Fruit fly (Drosophila melanogaster) whole organism, embryonic: ENCODE results near the gene CG6569.

ENCODE experiments used
- BtbVII ChIP-seq: fragments of 200-800 bp; sonication (Bioruptor generic); optimal IDR thresholded peaks from 3 replicates; lab custom pipeline; 2017; ENCODE audit warnings: missing biosample characterization, mild to moderate bottlenecking, missing genetic modification characterization
- CG10274 ChIP-seq: fragments of 200-800 bp; sonication (Bioruptor generic); optimal IDR thresholded peaks from 3 replicates; lab custom pipeline; 2017; ENCODE audit warnings: missing biosample characterization, mild to moderate bottlenecking, missing genetic modification characterization
- CG10462 ChIP-seq: fragments of 200-800 bp; sonication (Bioruptor generic); optimal IDR thresholded peaks from 2 replicates; lab custom pipeline; 2016; ENCODE audit warnings: missing biosample characterization, missing genetic modification characterization
- CG10654 ChIP-seq: fragments of 200-800 bp; sonication (Bioruptor generic); optimal IDR thresholded peaks from 2 replicates; lab custom pipeline; 2016; ENCODE audit warnings: missing biosample characterization, missing genetic modification characterization
- CG12219 ChIP-seq: fragments of 200-800 bp; sonication (Bioruptor generic); optimal IDR thresholded peaks from 3 replicates; lab custom pipeline; 2018; ENCODE audit warnings: missing biosample characterization, mild to moderate bottlenecking, missing genetic modification characterization
- CG13296 ChIP-seq: fragments of 200-800 bp; sonication (Bioruptor generic); optimal IDR thresholded peaks from 3 replicates; lab custom pipeline; 2018; ENCODE audit warnings: missing biosample characterization, mild to moderate bottlenecking, missing genetic modification characterization
- CG15011 ChIP-seq: fragments of 200-800 bp; sonication (Bioruptor generic); optimal IDR thresholded peaks from 3 replicates; lab custom pipeline; 2018; ENCODE audit warnings: missing biosample characterization, mild to moderate bottlenecking, missing genetic modification characterization
- CG16813 ChIP-seq: fragments of 200-800 bp; sonication (Bioruptor generic); IDR thresholded peaks from 3 replicates; pipeline ENCODE4 v1.3.6; 2022; ENCODE audit warnings: missing biosample characterization, missing genetic modification characterization; ENCODE audit not compliant: partially characterized antibody
- CG18764 ChIP-seq: fragments of 200-800 bp; sonication (Bioruptor generic); optimal IDR thresholded peaks from 3 replicates; lab custom pipeline; 2016; ENCODE audit warnings: missing biosample characterization, missing genetic modification characterization
- CG4424 ChIP-seq: fragments of 200-800 bp; sonication (Bioruptor generic); optimal IDR thresholded peaks from 3 replicates; lab custom pipeline; 2016; ENCODE audit warnings: missing biosample characterization, missing genetic modification characterization
- CG4707 ChIP-seq: fragments of 200-800 bp; sonication (Bioruptor generic); optimal IDR thresholded peaks from 2 replicates; lab custom pipeline; 2018; ENCODE audit warnings: missing biosample characterization, mild to moderate bottlenecking, missing genetic modification characterization, moderate library complexity
- CG6765 ChIP-seq: fragments of 200-800 bp; sonication (Bioruptor generic); optimal IDR thresholded peaks from 3 replicates; lab custom pipeline; 2017; ENCODE audit warnings: missing biosample characterization, mild to moderate bottlenecking, missing genetic modification characterization
- CG8290 ChIP-seq, 3 experiments: fragments of 200-800 bp; sonication (Bioruptor generic); optimal IDR thresholded peaks; 2 replicates each; lab custom pipeline; 2016 to 2019; ENCODE audit warnings: missing biosample characterization in 3 of 3, missing genetic modification characterization in 3 of 3, mild to moderate bottlenecking in 2 of 3, moderate library complexity in 1 of 3
- CG9817 ChIP-seq: fragments of 200-800 bp; sonication (Bioruptor generic); optimal IDR thresholded peaks from 2 replicates; lab custom pipeline; 2018; ENCODE audit warnings: missing biosample characterization, mild to moderate bottlenecking, missing genetic modification characterization, moderate library complexity
- D ChIP-seq, 2 experiments: fragments of 200-800 bp in 1 of 2; fragments of >200 bp in 1 of 2; sonication (Bioruptor generic) in 1 of 2; optimal IDR thresholded peaks; 2 replicates in 1 of 2; 3 replicates in 1 of 2; lab custom pipeline; 2017; ENCODE audit warnings: mild to moderate bottlenecking in 1 of 2, missing biosample characterization in 1 of 2, missing genetic modification characterization in 1 of 2, missing genetic modification reagents in 1 of 2
- Dad ChIP-seq: fragments of 200-800 bp; sonication (Bioruptor generic); optimal IDR thresholded peaks from 3 replicates; lab custom pipeline; 2016; ENCODE audit warnings: missing biosample characterization, missing genetic modification characterization
- Dfd ChIP-seq, 2 experiments: fragments of >200 bp; optimal IDR thresholded peaks; 2 replicates each; lab custom pipeline; 2017; ENCODE audit warnings: missing biosample characterization in 2 of 2, missing genetic modification characterization in 2 of 2
- Doc3 ChIP-seq: fragments of 200-800 bp; sonication (Bioruptor generic); IDR thresholded peaks from 3 replicates; pipeline ENCODE4 v1.3.6; 2022; ENCODE audit warnings: missing biosample characterization, missing genetic modification characterization; ENCODE audit not compliant: partially characterized antibody
- Fer1 ChIP-seq: fragments of 200-800 bp; sonication (Bioruptor generic); optimal IDR thresholded peaks from 2 replicates; lab custom pipeline; 2017; ENCODE audit warnings: missing biosample characterization, mild to moderate bottlenecking, missing genetic modification characterization
- Gug ChIP-seq: fragments of 200-800 bp; sonication (Bioruptor generic); IDR thresholded peaks from 4 replicates; pipeline ENCODE4 v1.3.6; 2022; ENCODE audit warnings: missing biosample characterization, missing genetic modification characterization
- Hsf ChIP-seq: fragments of 200-800 bp; sonication (Bioruptor generic); optimal IDR thresholded peaks from 3 replicates; lab custom pipeline; 2016; ENCODE audit warnings: missing biosample characterization, missing genetic modification characterization
- Kr ChIP-seq: fragments of 200-800 bp; sonication (Bioruptor generic); optimal IDR thresholded peaks from 2 replicates; lab custom pipeline; 2017; ENCODE audit warnings: missing biosample characterization, mild to moderate bottlenecking, missing genetic modification characterization
- Max ChIP-seq: fragments of 200-800 bp; sonication (Bioruptor generic); optimal IDR thresholded peaks from 2 replicates; lab custom pipeline; 2016; ENCODE audit warnings: missing biosample characterization, mild to moderate bottlenecking, missing genetic modification characterization
- Med ChIP-seq: fragments of 200-800 bp; sonication (Bioruptor generic); peaks from one replicate; lab custom pipeline; 2016; ENCODE audit warnings: missing biosample characterization, missing genetic modification characterization, mild to moderate bottlenecking, inconsistent platforms, moderate library complexity
- Mes4 ChIP-seq: fragments of 200-800 bp; sonication (Bioruptor generic); optimal IDR thresholded peaks from 2 replicates; lab custom pipeline; 2016; ENCODE audit warnings: missing biosample characterization, missing genetic modification characterization
- Sox102F ChIP-seq: fragments of 200-800 bp; sonication (Bioruptor generic); optimal IDR thresholded peaks from 2 replicates; lab custom pipeline; 2018; ENCODE audit warnings: missing biosample characterization, mild to moderate bottlenecking, missing genetic modification characterization, moderate library complexity
- Sry-β ChIP-seq: fragments of 200-800 bp; sonication (Bioruptor generic); optimal IDR thresholded peaks from 2 replicates; lab custom pipeline; 2018; ENCODE audit warnings: missing biosample characterization, mild to moderate bottlenecking, missing genetic modification characterization, moderate library complexity
- Sry-δ ChIP-seq: fragments of 200-800 bp; sonication (Bioruptor generic); optimal IDR thresholded peaks from 2 replicates; lab custom pipeline; 2016; ENCODE audit warnings: missing biosample characterization, missing genetic modification characterization
- Vsx1 ChIP-seq: fragments of 200-800 bp; sonication (Bioruptor generic); optimal IDR thresholded peaks from 2 replicates; lab custom pipeline; 2017; ENCODE audit warnings: missing biosample characterization, mild to moderate bottlenecking, missing genetic modification characterization, missing genetic modification reagents
- abd-A ChIP-seq: fragments of 200-800 bp; sonication (Bioruptor generic); optimal IDR thresholded peaks from 3 replicates; lab custom pipeline; 2019; ENCODE audit warnings: missing biosample characterization, mild to moderate bottlenecking, missing genetic modification characterization, moderate library complexity
- ase ChIP-seq: fragments of 200-800 bp; sonication (Bioruptor generic); IDR thresholded peaks from 3 replicates; pipeline ENCODE4 v1.3.6; 2022; ENCODE audit warnings: missing biosample characterization, missing genetic modification characterization
- br ChIP-seq: fragments of >200 bp; optimal IDR thresholded peaks from 2 replicates; lab custom pipeline; 2017
- danr ChIP-seq: fragments of 200-800 bp; sonication (Bioruptor generic); IDR thresholded peaks from 2 replicates; pipeline ENCODE4 v1.3.6; 2022; ENCODE audit warnings: missing biosample characterization, missing genetic modification characterization
- dm ChIP-seq: fragments of 200-800 bp; sonication (Bioruptor generic); optimal IDR thresholded peaks from 3 replicates; lab custom pipeline; 2016; ENCODE audit warnings: missing biosample characterization, missing genetic modification characterization
- exex ChIP-seq: fragments of 200-800 bp; sonication (Bioruptor generic); optimal IDR thresholded peaks from 4 replicates; lab custom pipeline; 2018; ENCODE audit warnings: missing biosample characterization, mild to moderate bottlenecking, missing genetic modification characterization, moderate library complexity
- fd64A ChIP-seq: fragments of 200-800 bp; sonication (Bioruptor generic); optimal IDR thresholded peaks from 3 replicates; lab custom pipeline; 2018; ENCODE audit warnings: missing biosample characterization, mild to moderate bottlenecking, missing genetic modification characterization
- grn ChIP-seq: fragments of 200-800 bp; sonication (Bioruptor generic); optimal IDR thresholded peaks from 3 replicates; lab custom pipeline; 2017; ENCODE audit warnings: missing biosample characterization, missing genetic modification characterization
- gt ChIP-seq: fragments of 200-800 bp; sonication (Bioruptor generic); IDR thresholded peaks from 2 replicates; pipeline ENCODE4 v1.3.6; 2022; ENCODE audit warnings: missing biosample characterization, missing genetic modification characterization
- hb ChIP-seq: fragments of 200-800 bp; sonication (Bioruptor generic); IDR thresholded peaks from 3 replicates; pipeline ENCODE4 v1.3.6; 2022; ENCODE audit warnings: missing biosample characterization, missing genetic modification characterization; ENCODE audit not compliant: partially characterized antibody
- her ChIP-seq: fragments of 200-800 bp; sonication (Bioruptor generic); optimal IDR thresholded peaks from 2 replicates; lab custom pipeline; 2016; ENCODE audit warnings: missing biosample characterization, missing genetic modification characterization
- ind ChIP-seq: fragments of 200-800 bp; sonication (Bioruptor generic); optimal IDR thresholded peaks from 3 replicates; lab custom pipeline; 2016; ENCODE audit warnings: missing biosample characterization, missing genetic modification characterization
- mam ChIP-seq: fragments of 200-800 bp; sonication (Bioruptor generic); optimal IDR thresholded peaks from 3 replicates; lab custom pipeline; 2016; ENCODE audit warnings: missing biosample characterization, missing genetic modification characterization
- odd ChIP-seq: fragments of 200-800 bp; sonication (Bioruptor generic); optimal IDR thresholded peaks from 2 replicates; lab custom pipeline; 2017; ENCODE audit warnings: missing biosample characterization, mild to moderate bottlenecking, missing genetic modification characterization
- peb ChIP-seq: fragments of 200-800 bp; sonication (Bioruptor generic); IDR thresholded peaks from 2 replicates; pipeline ENCODE4 v1.3.6; 2022; ENCODE audit warnings: missing biosample characterization, missing genetic modification characterization
- salm ChIP-seq: fragments of 200-800 bp; sonication (Bioruptor generic); optimal IDR thresholded peaks from 2 replicates; lab custom pipeline; 2018; ENCODE audit warnings: missing biosample characterization, mild to moderate bottlenecking, missing genetic modification characterization
- sima ChIP-seq: fragments of 200-800 bp; sonication (Bioruptor generic); optimal IDR thresholded peaks from 2 replicates; lab custom pipeline; 2016; ENCODE audit warnings: missing biosample characterization, missing genetic modification characterization
- slou ChIP-seq: fragments of 200-800 bp; sonication (Bioruptor generic); optimal IDR thresholded peaks from 3 replicates; lab custom pipeline; 2016; ENCODE audit warnings: missing biosample characterization, missing genetic modification characterization
- sqz ChIP-seq: fragments of 200-800 bp; sonication (Bioruptor generic); optimal IDR thresholded peaks from 3 replicates; lab custom pipeline; 2018; ENCODE audit warnings: missing biosample characterization, mild to moderate bottlenecking, missing genetic modification characterization
- ttk ChIP-seq: fragments of 200-800 bp; sonication (Bioruptor generic); IDR thresholded peaks from 2 replicates; pipeline ENCODE4 v2.1.2; 2022; ENCODE audit warnings: missing biosample characterization, missing genetic modification characterization
- vnd ChIP-seq: fragments of 200-800 bp; sonication (Bioruptor generic); IDR thresholded peaks from 3 replicates; pipeline ENCODE4 v1.3.6; 2022; ENCODE audit warnings: missing biosample characterization, missing genetic modification characterization; ENCODE audit not compliant: partially characterized antibody

CG6569 gene

dm6 chr3R:21871348-21871940 lies 3.7 kb upstream of the CG6569 start (continued):
- TF ChIP-seq Dad (GFP tag; lab: Kevin White, UChicago) (no peak), D (optimal IDR thresholded peaks at IDR 0.05; lab: Kevin White, UChicago) (no peak), D (GFP tag; optimal IDR thresholded peaks at IDR 0.05; lab: Kevin White, UChicago) (no peak), Sox102F (no peak), CG16813 (GFP tag; lab: Robert Waterston, UW) (no peak), Med (GFP tag; lab: Kevin White, UChicago) (peak; percentile 36), Vsx1 (no peak), Hsf (GFP tag; lab: Kevin White, UChicago) (no peak), ttk (no peak), Mes4 (GFP tag; lab: Kevin White, UChicago) (no peak), CG4424 (GFP tag; lab: Kevin White, UChicago) (no peak), CG4707 (GFP tag; lab: Kevin White, UChicago) (no peak), Doc3 (no peak), Max (GFP tag; lab: Kevin White, UChicago) (no peak), odd (no peak), Sry-δ (GFP tag; lab: Kevin White, UChicago) (no peak), CG13296 (GFP tag; lab: Kevin White, UChicago) (peak; percentile 4), grn (no peak), dm (GFP tag; lab: Kevin White, UChicago) (no peak), fd64A (GFP tag; lab: Kevin White, UChicago) (peak; percentile 67), her (GFP tag; lab: Kevin White, UChicago) (no peak), ase (GFP tag; lab: Robert Waterston, UW) (no peak), Fer1 (GFP tag; lab: Kevin White, UChicago) (no peak), CG18764 (GFP tag; lab: Kevin White, UChicago) (no peak), ind (GFP tag; lab: Kevin White, UChicago) (no peak), CG9817 (tag; lab: Kevin White, UChicago) (no peak), CG10274 (no peak), slou (GFP tag; lab: Kevin White, UChicago) (no peak), peb (no peak), sqz (GFP tag; lab: Kevin White, UChicago) (no peak), BtbVII (no peak), Kr (GFP tag; lab: Kevin White, UChicago) (no peak), Dfd (GFP tag; optimal IDR thresholded peaks at IDR 0.05; lab: Kevin White, UChicago) (no peak), exex (tag; lab: Kevin White, UChicago) (peak; percentile 65), Sry-β (GFP tag; lab: Kevin White, UChicago) (no peak), mam (no peak), CG12219 (no peak), br (lab: Kevin White, UChicago) (no peak), CG10462 (GFP tag; lab: Kevin White, UChicago) (no peak), CG8290 (GFP tag; optimal IDR thresholded peaks at IDR 0.05; lab: Kevin White, UChicago) (no peak), CG8290 (tag; optimal IDR thresholded peaks at IDR 0.05; lab: Kevin White, UChicago) (peak in 1 of 2 experiments; percentile 7), danr (no peak), hb (no peak), CG10654 (GFP tag; lab: Kevin White, UChicago) (no peak), sima (GFP tag; lab: Kevin White, UChicago) (no peak), CG6765 (GFP tag; lab: Kevin White, UChicago) (no peak), CG15011 (GFP tag; lab: Kevin White, UChicago) (no peak), gt (no peak), Gug (no peak), vnd (GFP tag; lab: Robert Waterston, UW) (no peak), salm (tag; lab: Kevin White, UChicago) (peak; percentile 36), abd-A (tag; lab: Kevin White, UChicago) (no peak)
